Worm (Caenorhabditis elegans): ENCODE measurements around the gene cht-4.

DNA sequence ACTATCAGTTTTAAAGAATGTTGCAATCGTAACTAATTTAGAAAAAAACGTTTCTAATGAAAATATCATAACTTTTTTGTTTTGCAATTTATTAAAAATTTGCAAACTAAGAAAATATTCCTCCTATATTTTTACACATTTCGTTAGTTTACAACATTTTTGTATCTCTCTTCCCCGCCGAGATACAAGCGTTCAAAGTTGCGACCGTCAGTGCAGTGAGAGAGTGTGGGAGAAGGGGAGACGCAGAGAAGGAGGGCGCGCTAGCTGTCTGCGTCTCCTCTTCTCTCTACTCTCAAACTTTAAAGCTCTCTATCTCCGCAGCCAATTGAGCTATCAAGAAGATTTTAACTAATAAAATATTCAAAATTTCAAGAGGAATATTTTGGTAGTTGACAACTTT is 23.1 kb upstream of the cht-4 start:
- TF ChIP-seq nhr-28 (tag; optimal IDR thresholded peaks at IDR 0.05) (no peak), unc-130 (tag; optimal IDR thresholded peaks at IDR 0.05) (no peak), aly-2 (tag; optimal IDR thresholded peaks at IDR 0.05) (no peak), efl-3 (GFP tag; optimal IDR thresholded peaks at IDR 0.05) (no peak), lin-13 (GFP tag; optimal IDR thresholded peaks at IDR 0.05) (no peak), unc-62 (GFP tag; optimal IDR thresholded peaks at IDR 0.05) (no peak), nhr-237 (tag; optimal IDR thresholded peaks at IDR 0.05) (no peak), fkh-10 (GFP tag; optimal IDR thresholded peaks at IDR 0.05) (no peak)
